Worm (Caenorhabditis elegans): Measurements from ENCODE around the gene tag-77.

tag-77 gene

ce11 chrIV:8527598-8528012 lies 17.3 kb upstream of the tag-77 start (continued):
- TF ChIP-seq alr-1 (tag; optimal IDR thresholded peaks at IDR 0.05) = no peak
- peak; percentile 99 for TF ChIP-seq F13H6.1 (tag; optimal IDR thresholded peaks at IDR 0.05)
- TF ChIP-seq nhr-10 (tag; optimal IDR thresholded peaks at IDR 0.05) = peak; percentile 49
- no peak for TF ChIP-seq snpc-4 (tag; optimal IDR thresholded peaks at IDR 0.05)
- TF ChIP-seq aly-2 (tag; optimal IDR thresholded peaks at IDR 0.05) = no peak
- peak; percentile 95 for TF ChIP-seq egl-27 (tag; optimal IDR thresholded peaks at IDR 0.05)
- peak; percentile 80 for TF ChIP-seq nhr-129 (tag; optimal IDR thresholded peaks at IDR 0.05)
- TF ChIP-seq ama-1 (optimal IDR thresholded peaks at IDR 0.05) = no peak
- no peak for TF ChIP-seq elt-1 (tag; optimal IDR thresholded peaks at IDR 0.05)
- peak; percentile 78 for TF ChIP-seq Y55F3AM.14 (GFP tag; optimal IDR thresholded peaks at IDR 0.05)
- TF ChIP-seq unc-39 (tag; optimal IDR thresholded peaks at IDR 0.05) = no peak
- TF ChIP-seq mdl-1 (tag; optimal IDR thresholded peaks at IDR 0.05) = peak; percentile 94 to 96

- TF ChIP-seq ztf-1 (GFP tag; conservative IDR thresholded peaks at IDR 0.05) (no peak), nhr-25 (tag; optimal IDR thresholded peaks at IDR 0.05) (peak; percentile 11), crh-2 (tag; optimal IDR thresholded peaks at IDR 0.05) (peak; percentile 7)
Observed at ce11 chrIV:8526579-8526978, 16.2 kb upstream of the tag-77 start.

- TF ChIP-seq fos-1 (tag; optimal IDR thresholded peaks at IDR 0.05) (peak; percentile 68), alr-1 (tag; optimal IDR thresholded peaks at IDR 0.05) (no peak), unc-62 (GFP tag; optimal IDR thresholded peaks at IDR 0.05) (peak; percentile 23), sma-3 (GFP tag; optimal IDR thresholded peaks at IDR 0.05) (peak; percentile 88), blmp-1 (tag; optimal IDR thresholded peaks at IDR 0.05; ENCODE audit: insufficient read depth) (peak; percentile 43), unc-39 (tag; optimal IDR thresholded peaks at IDR 0.05) (no peak), ama-1 (optimal IDR thresholded peaks at IDR 0.05) (no peak), C34F6.9 (tag; optimal IDR thresholded peaks at IDR 0.05) (peak; percentile 11), ceh-82 (tag; optimal IDR thresholded peaks at IDR 0.05) (no peak), lin-39 (tag; optimal IDR thresholded peaks at IDR 0.05) (no peak), ceh-16 (tag; optimal IDR thresholded peaks at IDR 0.05) (no peak), nhr-129 (tag; optimal IDR thresholded peaks at IDR 0.05) (peak; percentile 88), elt-3 (tag; optimal IDR thresholded peaks at IDR 0.05) (no peak), aly-2 (tag; optimal IDR thresholded peaks at IDR 0.05) (no peak), zag-1 (tag; optimal IDR thresholded peaks at IDR 0.05) (no peak), nhr-237 (tag; optimal IDR thresholded peaks at IDR 0.05) (no peak), gmeb-1 (tag; optimal IDR thresholded peaks at IDR 0.05) (no peak), ztf-4 (tag; optimal IDR thresholded peaks at IDR 0.05) (peak; percentile 65), snpc-4 (tag; optimal IDR thresholded peaks at IDR 0.05) (no peak), ztf-1 (GFP tag; conservative IDR thresholded peaks at IDR 0.05) (no peak), elt-1 (tag; optimal IDR thresholded peaks at IDR 0.05) (no peak), sma-9 (GFP tag; optimal IDR thresholded peaks at IDR 0.05) (peak; percentile 97), sma-9 (tag; optimal IDR thresholded peaks at IDR 0.05) (peak; percentile 77), nhr-23 (tag; optimal IDR thresholded peaks at IDR 0.05) (no peak), unc-55 (GFP tag; optimal IDR thresholded peaks at IDR 0.05) (no peak), mbf-1 (tag; optimal IDR thresholded peaks at IDR 0.05) (no peak), Y55F3AM.14 (GFP tag; optimal IDR thresholded peaks at IDR 0.05) (peak; percentile 62), nhr-12 (tag; optimal IDR thresholded peaks at IDR 0.05) (no peak), mdl-1 (tag; optimal IDR thresholded peaks at IDR 0.05) (peak in 1 of 2 experiments; percentile 44), nhr-21 (tag; optimal IDR thresholded peaks at IDR 0.05) (peak; percentile 87), egl-27 (tag; optimal IDR thresholded peaks at IDR 0.05) (peak; percentile 62), ztf-11 (tag; optimal IDR thresholded peaks at IDR 0.05) (no peak), lin-11 (tag; optimal IDR thresholded peaks at IDR 0.05) (no peak), lsy-2 (tag; optimal IDR thresholded peaks at IDR 0.05) (peak in 1 of 2 experiments; percentile 86), sem-4 (tag; optimal IDR thresholded peaks at IDR 0.05) (peak; percentile 18), nhr-11 (tag; optimal IDR thresholded peaks at IDR 0.05) (no peak), F13H6.1 (tag; optimal IDR thresholded peaks at IDR 0.05) (peak; percentile 92), nhr-10 (tag; optimal IDR thresholded peaks at IDR 0.05) (no peak), nhr-25 (tag; optimal IDR thresholded peaks at IDR 0.05) (no peak), lin-13 (GFP tag; optimal IDR thresholded peaks at IDR 0.05) (no peak), mab-5 (tag; optimal IDR thresholded peaks at IDR 0.05) (no peak), ZK546.5 (tag; optimal IDR thresholded peaks at IDR 0.05) (no peak), peb-1 (tag; optimal IDR thresholded peaks at IDR 0.05) (no peak), crh-2 (tag; optimal IDR thresholded peaks at IDR 0.05) (peak; percentile 63), nhr-77 (tag; optimal IDR thresholded peaks at IDR 0.05) (no peak), skn-1 (tag; optimal IDR thresholded peaks at IDR 0.05) (no peak), R02D3.7 (tag; optimal IDR thresholded peaks at IDR 0.05) (no peak), dmd-4 (tag; optimal IDR thresholded peaks at IDR 0.05) (no peak), nhr-6 (tag; optimal IDR thresholded peaks at IDR 0.05) (peak; percentile 79)
Observed at ce11 chrIV:8526050-8526449, 15.7 kb upstream of the tag-77 start.

Measured in whole organism, L2 larva.